Worm (Caenorhabditis elegans) whole organism, L2 larva: ENCODE data around the gene asp-8.

Experiments used
- C34F6.9 ChIP-seq: fragments of 150-350 bp; optimal IDR thresholded peaks from 2 replicates; lab custom pipeline; 2014; ENCODE audit warnings: missing biosample characterization, missing genetic modification characterization
- ZK546.5 ChIP-seq: sonication (generic microtip); optimal IDR thresholded peaks from 2 replicates; lab custom pipeline; 2017; ENCODE audit warnings: missing biosample characterization, missing genetic modification characterization
- alr-1 ChIP-seq: fragments of 150-350 bp; optimal IDR thresholded peaks from 2 replicates; lab custom pipeline; 2014; ENCODE audit warnings: missing biosample characterization, missing genetic modification characterization
- aly-2 ChIP-seq: fragments of 150-350 bp; optimal IDR thresholded peaks from 2 replicates; lab custom pipeline; 2014; ENCODE audit warnings: missing biosample characterization, missing genetic modification characterization
- blmp-1 ChIP-seq: sonication (generic microtip); optimal IDR thresholded peaks from 2 replicates; lab custom pipeline; 2017; ENCODE audit warnings: missing genetic modification characterization, mild to moderate bottlenecking, missing compliant biosample characterization, antibody characterized with exemption, moderate library complexity; ENCODE audit not compliant: insufficient read depth
- crh-2 ChIP-seq: sonication (generic microtip); optimal IDR thresholded peaks from 2 replicates; lab custom pipeline; 2017; ENCODE audit warnings: missing biosample characterization, missing genetic modification characterization
- dmd-4 ChIP-seq: sonication (generic microtip); optimal IDR thresholded peaks from 2 replicates; lab custom pipeline; 2017; ENCODE audit warnings: missing biosample characterization, missing genetic modification characterization
- egl-27 ChIP-seq: sonication (generic microtip); optimal IDR thresholded peaks from 3 replicates; lab custom pipeline; 2017; ENCODE audit warnings: missing biosample characterization, missing genetic modification reagents, missing genetic modification characterization
- elt-1 ChIP-seq: fragments of 150-350 bp; optimal IDR thresholded peaks from 2 replicates; lab custom pipeline; 2014; ENCODE audit warnings: missing biosample characterization, missing genetic modification characterization
- elt-3 ChIP-seq: sonication (generic microtip); optimal IDR thresholded peaks from 2 replicates; lab custom pipeline; 2017; ENCODE audit warnings: missing biosample characterization, missing genetic modification characterization
- gmeb-1 ChIP-seq: fragments of 150-350 bp; optimal IDR thresholded peaks from 2 replicates; lab custom pipeline; 2014; ENCODE audit warnings: missing biosample characterization, missing genetic modification characterization
- lin-11 ChIP-seq: fragments of 150-350 bp; sonication (generic microtip); optimal IDR thresholded peaks from 2 replicates; lab custom pipeline; 2014; ENCODE audit warnings: missing biosample characterization, missing genetic modification characterization, inconsistent platforms, mixed read lengths
- lin-13 ChIP-seq: fragments of 150-350 bp; optimal IDR thresholded peaks from 2 replicates; lab custom pipeline; 2014; ENCODE audit warnings: missing biosample characterization, missing genetic modification reagents, missing genetic modification characterization
- lin-39 ChIP-seq: fragments of 150-350 bp; optimal IDR thresholded peaks from 2 replicates; lab custom pipeline; 2014; ENCODE audit warnings: missing biosample characterization, missing genetic modification reagents, missing genetic modification characterization
- lsy-2 ChIP-seq, 2 experiments: fragments of 150-350 bp in 1 of 2; sonication (generic microtip) in 1 of 2; optimal IDR thresholded peaks; 2 replicates each; lab custom pipeline; 2014 to 2017; ENCODE audit warnings: missing biosample characterization in 2 of 2, missing genetic modification characterization in 2 of 2
- mbf-1 ChIP-seq: sonication (generic microtip); optimal IDR thresholded peaks from 2 replicates; lab custom pipeline; 2017; ENCODE audit warnings: missing biosample characterization, missing genetic modification characterization
- mdl-1 ChIP-seq, 2 experiments: fragments of 150-350 bp in 1 of 2; sonication (generic microtip) in 1 of 2; optimal IDR thresholded peaks; 2 replicates each; lab custom pipeline; 2017; ENCODE audit warnings: missing biosample characterization in 2 of 2, missing genetic modification characterization in 2 of 2
- nhr-10 ChIP-seq: sonication (generic microtip); optimal IDR thresholded peaks from 2 replicates; lab custom pipeline; 2017; ENCODE audit warnings: missing biosample characterization, missing genetic modification characterization
- nhr-11 ChIP-seq: fragments of 150-350 bp; optimal IDR thresholded peaks from 2 replicates; lab custom pipeline; 2014; ENCODE audit warnings: missing biosample characterization, missing genetic modification characterization
- nhr-129 ChIP-seq: fragments of 150-350 bp; optimal IDR thresholded peaks from 2 replicates; lab custom pipeline; 2014; ENCODE audit warnings: missing biosample characterization, missing genetic modification characterization
- nhr-21 ChIP-seq: fragments of 150-350 bp; optimal IDR thresholded peaks from 2 replicates; lab custom pipeline; 2014; ENCODE audit warnings: missing biosample characterization, missing genetic modification characterization
- nhr-23 ChIP-seq: fragments of 150-350 bp; optimal IDR thresholded peaks from 2 replicates; lab custom pipeline; 2014; ENCODE audit warnings: missing biosample characterization, missing genetic modification reagents, missing genetic modification characterization
- nhr-237 ChIP-seq: fragments of 150-350 bp; optimal IDR thresholded peaks from 2 replicates; lab custom pipeline; 2014; ENCODE audit warnings: missing biosample characterization, missing genetic modification characterization
- nhr-25 ChIP-seq: fragments of 150-350 bp; sonication (generic microtip); optimal IDR thresholded peaks from 3 replicates; lab custom pipeline; 2014; ENCODE audit warnings: missing biosample characterization, missing genetic modification characterization
- nhr-6 ChIP-seq: fragments of 150-350 bp; optimal IDR thresholded peaks from 2 replicates; lab custom pipeline; 2014; ENCODE audit warnings: missing biosample characterization, missing genetic modification characterization
- nhr-77 ChIP-seq: fragments of 150-350 bp; optimal IDR thresholded peaks from 2 replicates; lab custom pipeline; 2014; ENCODE audit warnings: missing biosample characterization, missing genetic modification characterization
- peb-1 ChIP-seq: fragments of 150-350 bp; optimal IDR thresholded peaks from 2 replicates; lab custom pipeline; 2014; ENCODE audit warnings: missing biosample characterization, missing genetic modification characterization
- sem-4 ChIP-seq: fragments of 150-350 bp; optimal IDR thresholded peaks from 2 replicates; lab custom pipeline; 2014; ENCODE audit warnings: missing biosample characterization, missing genetic modification reagents, missing genetic modification characterization
- skn-1 ChIP-seq: sonication (generic microtip); optimal IDR thresholded peaks from 2 replicates; lab custom pipeline; 2017; ENCODE audit warnings: missing biosample characterization, missing genetic modification characterization
- sma-3 ChIP-seq: sonication (generic microtip); optimal IDR thresholded peaks from 2 replicates; lab custom pipeline; 2016; ENCODE audit warnings: missing genetic modification reagents, missing genetic modification characterization, missing compliant biosample characterization
- snpc-4 ChIP-seq: fragments of 150-350 bp; optimal IDR thresholded peaks from 2 replicates; lab custom pipeline; 2014; ENCODE audit warnings: missing biosample characterization, missing genetic modification characterization
- unc-39 ChIP-seq: fragments of 150-350 bp; optimal IDR thresholded peaks from 2 replicates; lab custom pipeline; 2014; ENCODE audit warnings: missing biosample characterization, missing genetic modification characterization
- zag-1 ChIP-seq: fragments of 150-350 bp; optimal IDR thresholded peaks from 2 replicates; lab custom pipeline; 2014; ENCODE audit warnings: missing biosample characterization, missing genetic modification characterization
- ztf-11 ChIP-seq: sonication (generic microtip); optimal IDR thresholded peaks from 2 replicates; lab custom pipeline; 2017; ENCODE audit warnings: missing biosample characterization, missing genetic modification characterization

The asp-8 gene

ce11 chrV:3028205-3028604 lies 3.9 kb downstream of the asp-8 start, which contains the start of gene asp-7:
TSS of gene asp-7 (plus strand) at chrV:3028285.
- TF ChIP-seq mbf-1 (tag; lab: Kevin White, UChicago) (no peak), blmp-1 (tag; lab: Kevin White, UChicago) (no peak), egl-27 (no peak), nhr-21 (tag; lab: Kevin White, UChicago) (no peak), nhr-23 (tag; lab: Kevin White, UChicago) (no peak), lin-39 (tag; lab: Kevin White, UChicago) (no peak), crh-2 (tag; lab: Kevin White, UChicago) (no peak), sma-3 (no peak), C34F6.9 (tag; lab: Kevin White, UChicago) (no peak), elt-3 (tag; lab: Kevin White, UChicago) (no peak), dmd-4 (tag; lab: Kevin White, UChicago) (no peak), zag-1 (tag; lab: Kevin White, UChicago) (no peak), nhr-77 (no peak), mdl-1 (tag; optimal IDR thresholded peaks at IDR 0.05; lab: Kevin White, UChicago) (no peak), nhr-25 (no peak), nhr-10 (tag; lab: Kevin White, UChicago) (no peak), sem-4 (tag; lab: Kevin White, UChicago) (no peak), lin-11 (tag; lab: Kevin White, UChicago) (no peak), elt-1 (no peak)

- TF ChIP-seq alr-1 (tag; lab: Kevin White, UChicago) (no peak), lsy-2 (tag; optimal IDR thresholded peaks at IDR 0.05; lab: Kevin White, UChicago) (no peak)
- TF ChIP-seq, all 48 proteins: peak for 0
Observed at ce11 chrV:3032343-3032742, 8.0 kb downstream of the asp-8 start, which contains the start of gene irld-38. TSS of gene irld-38 (minus strand) at chrV:3032443.

ce11 chrV:3034236-3034635 lies 9.9 kb downstream of the asp-8 start, which contains the start of gene srw-8:
TSS of gene srw-8 (minus strand) at chrV:3034336.
- no peak for TF ChIP-seq nhr-77
- TF ChIP-seq lsy-2 (tag; optimal IDR thresholded peaks at IDR 0.05; lab: Kevin White, UChicago) = no peak
- TF ChIP-seq ZK546.5 (tag; lab: Kevin White, UChicago) = no peak

ce11 chrV:3038058-3038457 lies 13.7 kb downstream of the asp-8 start:
- TF ChIP-seq nhr-11 (no peak), sma-3 (no peak), elt-1 (no peak), nhr-129 (tag; lab: Kevin White, UChicago) (no peak), unc-39 (no peak), snpc-4 (no peak), aly-2 (tag; lab: Kevin White, UChicago) (no peak), nhr-23 (tag; lab: Kevin White, UChicago) (no peak), ztf-11 (tag; lab: Kevin White, UChicago) (no peak), lin-13 (GFP tag; lab: Kevin White, UChicago) (no peak), alr-1 (tag; lab: Kevin White, UChicago) (no peak), gmeb-1 (tag; lab: Kevin White, UChicago) (no peak), lsy-2 (tag; optimal IDR thresholded peaks at IDR 0.05; lab: Kevin White, UChicago) (no peak), elt-3 (tag; lab: Kevin White, UChicago) (no peak), blmp-1 (tag; lab: Kevin White, UChicago) (no peak)
- TF ChIP-seq, all 48 proteins: peak for 0

- TF ChIP-seq nhr-23 (tag; lab: Kevin White, UChicago) = no peak
- no peak for TF ChIP-seq mdl-1 (tag; optimal IDR thresholded peaks at IDR 0.05; lab: Kevin White, UChicago)
- no peak for TF ChIP-seq nhr-237 (tag; lab: Kevin White, UChicago)
Observed at ce11 chrV:3039282-3039681, 14.9 kb downstream of the asp-8 start, which contains the start of gene chpf-2. TSS of gene chpf-2 (minus strand) at chrV:3039382.

ce11 chrV:3040930-3041329 lies 16.6 kb downstream of the asp-8 start:
- TF ChIP-seq nhr-6 = no peak
- TF ChIP-seq nhr-21 (tag; lab: Kevin White, UChicago) = no peak
- no peak for TF ChIP-seq gmeb-1 (tag; lab: Kevin White, UChicago)
- TF ChIP-seq nhr-77 = no peak
- no peak for TF ChIP-seq ztf-11 (tag; lab: Kevin White, UChicago)
- no peak for TF ChIP-seq lin-39 (tag; lab: Kevin White, UChicago)
- TF ChIP-seq mbf-1 (tag; lab: Kevin White, UChicago) = no peak
- TF ChIP-seq skn-1 (tag; lab: Kevin White, UChicago) = no peak
- no peak for TF ChIP-seq zag-1 (tag; lab: Kevin White, UChicago)
- TF ChIP-seq blmp-1 (tag; lab: Kevin White, UChicago) = no peak
- no peak for TF ChIP-seq peb-1 (tag; lab: Kevin White, UChicago)
